Fruit fly (Drosophila melanogaster) whole organism, embryonic: Measurements from ENCODE around the gene Cad96Cb.

Experiments used
- Adf1 ChIP-seq: fragments of 200-800 bp; sonication (Bioruptor generic); IDR thresholded peaks from 2 replicates; pipeline ENCODE4 v1.3.6; 2022; ENCODE audit warnings: missing biosample characterization, missing genetic modification characterization
- Antp ChIP-seq: fragments of 200-800 bp; sonication (Bioruptor generic); optimal IDR thresholded peaks from 3 replicates; lab custom pipeline; 2016; ENCODE audit warnings: missing biosample characterization, missing genetic modification characterization
- Bteb2 ChIP-seq: fragments of 200-800 bp; sonication (Bioruptor generic); optimal IDR thresholded peaks from 2 replicates; lab custom pipeline; 2016; ENCODE audit warnings: missing biosample characterization, missing genetic modification characterization
- CG10267 ChIP-seq: fragments of 200-800 bp; sonication (Bioruptor generic); optimal IDR thresholded peaks from 2 replicates; lab custom pipeline; 2018; ENCODE audit warnings: missing biosample characterization, mild to moderate bottlenecking, missing genetic modification characterization, moderate library complexity
- CG11085 ChIP-seq: fragments of 200-800 bp; sonication (Bioruptor generic); IDR thresholded peaks from 2 replicates; pipeline ENCODE4 v1.3.6; 2022; ENCODE audit warnings: missing biosample characterization, missing genetic modification characterization
- CG13123 ChIP-seq: fragments of 200-800 bp; sonication (Bioruptor generic); optimal IDR thresholded peaks from 2 replicates; lab custom pipeline; 2016; ENCODE audit warnings: missing biosample characterization, missing genetic modification characterization
- CG13624 ChIP-seq: fragments of 200-800 bp; sonication (Bioruptor generic); optimal IDR thresholded peaks from 2 replicates; lab custom pipeline; 2016; ENCODE audit warnings: missing biosample characterization, missing genetic modification characterization
- CG13894 ChIP-seq: fragments of 200-800 bp; sonication (Bioruptor generic); optimal IDR thresholded peaks from 3 replicates; lab custom pipeline; 2018; ENCODE audit warnings: missing biosample characterization, mild to moderate bottlenecking, missing genetic modification characterization, moderate library complexity
- CG14710 ChIP-seq: fragments of 200-800 bp; sonication (Bioruptor generic); optimal IDR thresholded peaks from 3 replicates; lab custom pipeline; 2019; ENCODE audit warnings: missing biosample characterization, mild to moderate bottlenecking, missing genetic modification characterization, moderate library complexity
- CG15269 ChIP-seq: fragments of 200-800 bp; sonication (Bioruptor generic); optimal IDR thresholded peaks from 2 replicates; lab custom pipeline; 2018; ENCODE audit warnings: missing biosample characterization, mild to moderate bottlenecking, missing genetic modification characterization, moderate library complexity
- CG15514 ChIP-seq: fragments of 200-800 bp; sonication (Bioruptor generic); optimal IDR thresholded peaks from 3 replicates; lab custom pipeline; 2017; ENCODE audit warnings: missing biosample characterization, missing genetic modification characterization, mild to moderate bottlenecking, moderate library complexity, missing genetic modification reagents
- CG15696 ChIP-seq: fragments of 200-800 bp; sonication (Bioruptor generic); optimal IDR thresholded peaks from 2 replicates; lab custom pipeline; 2019; ENCODE audit warnings: missing biosample characterization, mild to moderate bottlenecking, missing genetic modification characterization, moderate library complexity
- CG17385 ChIP-seq: fragments of 200-800 bp; sonication (Bioruptor generic); optimal IDR thresholded peaks from 3 replicates; lab custom pipeline; 2018; ENCODE audit warnings: missing biosample characterization, mild to moderate bottlenecking, missing genetic modification characterization
- CG17568 ChIP-seq: fragments of 200-800 bp; sonication (Bioruptor generic); optimal IDR thresholded peaks from 2 replicates; lab custom pipeline; 2018; ENCODE audit warnings: missing biosample characterization, mild to moderate bottlenecking, missing genetic modification characterization, moderate library complexity
- CG17612 ChIP-seq: fragments of 200-800 bp; sonication (Bioruptor generic); IDR thresholded peaks from 2 replicates; pipeline ENCODE4 v1.3.6; 2022; ENCODE audit warnings: missing biosample characterization, missing genetic modification characterization
- CG30020 ChIP-seq: fragments of 200-800 bp; optimal IDR thresholded peaks from 2 replicates; lab custom pipeline; 2019; ENCODE audit warnings: missing biosample characterization, mild to moderate bottlenecking, missing genetic modification characterization, moderate library complexity
- CG31365 ChIP-seq: fragments of 200-800 bp; sonication (Bioruptor generic); optimal IDR thresholded peaks from 2 replicates; lab custom pipeline; 2018; ENCODE audit warnings: missing biosample characterization, mild to moderate bottlenecking, missing genetic modification characterization
- CG32767 ChIP-seq: fragments of 200-800 bp; sonication (Bioruptor generic); IDR thresholded peaks from 2 replicates; pipeline ENCODE4 v1.3.6; 2022; ENCODE audit warnings: missing biosample characterization, missing genetic modification characterization
- CG42726 ChIP-seq: fragments of 200-800 bp; sonication (Bioruptor generic); IDR thresholded peaks from 2 replicates; pipeline ENCODE4 v1.3.6; 2022; ENCODE audit warnings: missing biosample characterization, missing genetic modification characterization; ENCODE audit not compliant: partially characterized antibody
- CG5180 ChIP-seq: fragments of 200-800 bp; sonication (Bioruptor generic); optimal IDR thresholded peaks from 3 replicates; lab custom pipeline; 2017; ENCODE audit warnings: missing biosample characterization, missing genetic modification characterization, mild to moderate bottlenecking, moderate library complexity, missing genetic modification reagents
- CG6689 ChIP-seq: fragments of 200-800 bp; sonication (Bioruptor generic); IDR thresholded peaks from 2 replicates; pipeline ENCODE4 v1.3.6; 2022; ENCODE audit warnings: missing biosample characterization, missing genetic modification characterization
- CG6791 ChIP-seq: fragments of 200-800 bp; sonication (Bioruptor generic); IDR thresholded peaks from 3 replicates; pipeline ENCODE4 v1.3.6; 2022; ENCODE audit warnings: missing biosample characterization, missing genetic modification characterization; ENCODE audit not compliant: partially characterized antibody
- CG7271 ChIP-seq: fragments of 200-800 bp; sonication (Bioruptor generic); optimal IDR thresholded peaks from 2 replicates; lab custom pipeline; 2018; ENCODE audit warnings: missing biosample characterization, mild to moderate bottlenecking, missing genetic modification characterization, moderate library complexity
- CG8478 ChIP-seq: fragments of >200 bp; optimal IDR thresholded peaks from 2 replicates; lab custom pipeline; 2018
- Gug ChIP-seq: fragments of 200-800 bp; sonication (Bioruptor generic); IDR thresholded peaks from 4 replicates; pipeline ENCODE4 v1.3.6; 2022; ENCODE audit warnings: missing biosample characterization, missing genetic modification characterization
- MBD-R2 ChIP-seq: fragments of 200-800 bp; sonication (Bioruptor generic); IDR thresholded peaks from 2 replicates; pipeline ENCODE4 v1.3.6; 2022; ENCODE audit warnings: missing biosample characterization, missing genetic modification characterization
- MESR4 ChIP-seq: fragments of 200-800 bp; sonication (Bioruptor generic); optimal IDR thresholded peaks from 2 replicates; lab custom pipeline; 2018; ENCODE audit warnings: missing biosample characterization, mild to moderate bottlenecking, missing genetic modification characterization, moderate library complexity
- Myb ChIP-seq: fragments of 200-800 bp; sonication (Bioruptor generic); optimal IDR thresholded peaks from 2 replicates; lab custom pipeline; 2016; ENCODE audit warnings: missing biosample characterization, missing genetic modification characterization
- Pdp1 ChIP-seq, 2 experiments: fragments of 200-800 bp; sonication (Bioruptor generic); optimal IDR thresholded peaks; 3 replicates each; lab custom pipeline; 2016; ENCODE audit warnings: missing biosample characterization in 2 of 2, missing genetic modification characterization in 2 of 2, mild to moderate bottlenecking in 1 of 2, moderate library complexity in 1 of 2
- Ravus ChIP-seq: fragments of 200-800 bp; sonication (Bioruptor generic); IDR thresholded peaks from 2 replicates; pipeline ENCODE4 v1.3.6; 2022; ENCODE audit warnings: missing biosample characterization, missing genetic modification characterization
- Side ChIP-seq: fragments of 200-800 bp; sonication (Bioruptor generic); optimal IDR thresholded peaks from 2 replicates; lab custom pipeline; 2016; ENCODE audit warnings: missing biosample characterization, missing genetic modification characterization
- Ssrp ChIP-seq: fragments of 200-800 bp; sonication (Bioruptor generic); optimal IDR thresholded peaks from 2 replicates; lab custom pipeline; 2018; ENCODE audit warnings: missing biosample characterization, mild to moderate bottlenecking, missing genetic modification characterization, moderate library complexity
- Stat92E ChIP-seq, 3 experiments: fragments of >200 bp in 2 of 3; fragments of 200-800 bp in 1 of 3; sonication (Bioruptor generic) in 1 of 3; optimal IDR thresholded peaks; 2 replicates each; lab custom pipeline; 2017 to 2019; ENCODE audit warnings: missing biosample characterization in 3 of 3, missing genetic modification characterization in 3 of 3, mild to moderate bottlenecking in 1 of 3, moderate library complexity in 1 of 3
- Xbp1 ChIP-seq: fragments of 200-800 bp; sonication (Bioruptor generic); optimal IDR thresholded peaks from 3 replicates; lab custom pipeline; 2016; ENCODE audit warnings: missing biosample characterization, mild to moderate bottlenecking, missing genetic modification characterization
- ap ChIP-seq: fragments of 200-800 bp; sonication (Bioruptor generic); IDR thresholded peaks from 2 replicates; pipeline ENCODE4 v1.3.6; 2022; ENCODE audit warnings: missing biosample characterization, missing genetic modification characterization
- ara ChIP-seq: fragments of 200-800 bp; sonication (Bioruptor generic); IDR thresholded peaks from 2 replicates; pipeline ENCODE4 v1.3.6; 2022; ENCODE audit warnings: missing biosample characterization, missing genetic modification characterization
- dan ChIP-seq: fragments of 200-800 bp; sonication (Bioruptor generic); IDR thresholded peaks from 2 replicates; pipeline ENCODE4 v1.3.6; 2022; ENCODE audit warnings: missing biosample characterization, missing genetic modification characterization
- dm ChIP-seq: fragments of 200-800 bp; sonication (Bioruptor generic); optimal IDR thresholded peaks from 3 replicates; lab custom pipeline; 2016; ENCODE audit warnings: missing biosample characterization, missing genetic modification characterization
- emc ChIP-seq: fragments of 200-800 bp; sonication (Bioruptor generic); optimal IDR thresholded peaks from 2 replicates; lab custom pipeline; 2016; ENCODE audit warnings: missing biosample characterization, missing genetic modification characterization
- gcm ChIP-seq: fragments of 200-800 bp; sonication (Bioruptor generic); optimal IDR thresholded peaks from 2 replicates; lab custom pipeline; 2019; ENCODE audit warnings: missing biosample characterization, mild to moderate bottlenecking, missing genetic modification characterization, moderate library complexity
- mld ChIP-seq: fragments of 200-800 bp; sonication (Bioruptor generic); IDR thresholded peaks from 3 replicates; pipeline ENCODE4 v1.3.6; 2022; ENCODE audit warnings: missing biosample characterization, missing genetic modification characterization; ENCODE audit not compliant: partially characterized antibody
- pfk ChIP-seq: fragments of 200-800 bp; sonication (Bioruptor generic); optimal IDR thresholded peaks from 2 replicates; lab custom pipeline; 2018; ENCODE audit warnings: missing biosample characterization, mild to moderate bottlenecking, missing genetic modification characterization, moderate library complexity
- pita ChIP-seq: fragments of 200-800 bp; sonication (Bioruptor generic); optimal IDR thresholded peaks from 2 replicates; lab custom pipeline; 2017; ENCODE audit warnings: missing biosample characterization, mild to moderate bottlenecking, missing genetic modification characterization
- prd ChIP-seq, 3 experiments: fragments of >200 bp in 2 of 3; fragments of 200-800 bp in 1 of 3; sonication (Bioruptor generic) in 1 of 3; optimal IDR thresholded peaks in 2 of 3; IDR thresholded peaks in 1 of 3; 2 replicates in 2 of 3; 3 replicates in 1 of 3; pipeline versions ENCODE4 v1.3.6 to Lab custom; 2017 to 2022; ENCODE audit warnings: missing biosample characterization in 1 of 3, missing genetic modification characterization in 1 of 3
- sima ChIP-seq: fragments of 200-800 bp; sonication (Bioruptor generic); optimal IDR thresholded peaks from 2 replicates; lab custom pipeline; 2016; ENCODE audit warnings: missing biosample characterization, missing genetic modification characterization
- slou ChIP-seq: fragments of 200-800 bp; sonication (Bioruptor generic); optimal IDR thresholded peaks from 3 replicates; lab custom pipeline; 2016; ENCODE audit warnings: missing biosample characterization, missing genetic modification characterization
- slp2 ChIP-seq: fragments of 200-800 bp; sonication (Bioruptor generic); optimal IDR thresholded peaks from 2 replicates; lab custom pipeline; 2016; ENCODE audit warnings: missing biosample characterization, missing genetic modification characterization
- tgo ChIP-seq: fragments of 200-800 bp; sonication (Bioruptor generic); IDR thresholded peaks from 3 replicates; pipeline ENCODE4 v1.3.6; 2022; ENCODE audit warnings: missing biosample characterization, missing genetic modification characterization
- tio ChIP-seq: fragments of 200-800 bp; sonication (Bioruptor generic); optimal IDR thresholded peaks from 2 replicates; lab custom pipeline; 2017; ENCODE audit warnings: missing biosample characterization, missing genetic modification characterization, inconsistent platforms
- toy ChIP-seq: fragments of 200-800 bp; sonication (Bioruptor generic); IDR thresholded peaks from 2 replicates; pipeline ENCODE4 v1.3.6; 2022; ENCODE audit warnings: missing biosample characterization, missing genetic modification characterization

The Cad96Cb gene

dm6 chr3R:25193726-25194204 lies 38.4 kb downstream of the Cad96Cb start, which contains the start of gene lobo (continued):
- peak; percentile 50 for TF ChIP-seq tio (GFP tag; lab: Kevin White, UChicago)
- peak; percentile 11 for TF ChIP-seq pfk (GFP tag; lab: Kevin White, UChicago)
- peak; percentile 35 for TF ChIP-seq Bteb2 (GFP tag; lab: Kevin White, UChicago)
- TF ChIP-seq CG42726 (GFP tag; lab: Robert Waterston, UW): peak; percentile 62; the same call in 1 of the 2 replicates
- TF ChIP-seq CG10267 (tag; lab: Kevin White, UChicago): peak; percentile 58
- TF ChIP-seq Ravus (GFP tag; lab: Robert Waterston, UW): no peak
- TF ChIP-seq ara (GFP tag; lab: Robert Waterston, UW): no peak
- peak; percentile 22; the same call in 1 of the 2 replicates for TF ChIP-seq ap (GFP tag; lab: Robert Waterston, UW)
- peak; percentile 98 for TF ChIP-seq Myb (GFP tag; lab: Kevin White, UChicago)
- peak; percentile 98 for TF ChIP-seq CG31365 (tag; lab: Kevin White, UChicago)
- 0 out of 4 replicates have a peak, but pooled peaks have one; percentile 14 for TF ChIP-seq Gug (GFP tag; lab: Robert Waterston, UW)
- peak; percentile 42 for TF ChIP-seq emc (GFP tag; lab: Kevin White, UChicago)
- no peak for TF ChIP-seq CG17612 (GFP tag; lab: Robert Waterston, UW)
- peak; percentile 49 for TF ChIP-seq MBD-R2
- peak; percentile 35 for TF ChIP-seq CG5180 (GFP tag; lab: Kevin White, UChicago)
- no peak for TF ChIP-seq CG30020 (tag; lab: Kevin White, UChicago)
- peak; percentile 65 for TF ChIP-seq Xbp1
- peak in 1 of 3 experiments; percentile 15 for TF ChIP-seq Stat92E (GFP tag; optimal IDR thresholded peaks at IDR 0.05; lab: Kevin White, UChicago)
- TF ChIP-seq slp2 (GFP tag; lab: Kevin White, UChicago): peak; percentile 59
- peak; percentile 48 for TF ChIP-seq Adf1 (GFP tag; lab: Robert Waterston, UW)
- TF ChIP-seq CG15514 (GFP tag; lab: Kevin White, UChicago): peak; percentile 43
- TF ChIP-seq CG8478 (lab: Kevin White, UChicago): peak; percentile 91
- TF ChIP-seq dm (GFP tag; lab: Kevin White, UChicago): peak; percentile 54
- no peak for TF ChIP-seq toy (GFP tag; lab: Robert Waterston, UW)
- TF ChIP-seq CG7271 (tag; lab: Kevin White, UChicago): peak; percentile 55
- TF ChIP-seq dan (GFP tag; lab: Robert Waterston, UW): no peak
- TF ChIP-seq Side (GFP tag; lab: Kevin White, UChicago): peak; percentile 70
- TF ChIP-seq CG14710 (tag; lab: Kevin White, UChicago): peak; percentile 69
- peak; percentile 10 for TF ChIP-seq Antp
- TF ChIP-seq MESR4: no peak
- TF ChIP-seq prd (optimal IDR thresholded peaks at IDR 0.05; lab: Kevin White, UChicago): no peak
- no peak for TF ChIP-seq prd (GFP tag; IDR thresholded peaks at IDR 0.05; lab: Robert Waterston, UW)
- TF ChIP-seq CG13123 (GFP tag; lab: Kevin White, UChicago): peak; percentile 7
- peak; percentile 81 for TF ChIP-seq CG11085 (GFP tag; lab: Robert Waterston, UW)
- TF ChIP-seq CG13894 (tag; lab: Kevin White, UChicago): peak; percentile 66
- no peak for TF ChIP-seq slou
- TF ChIP-seq CG6791 (GFP tag; lab: Robert Waterston, UW): no peak
- peak; percentile 30 for TF ChIP-seq gcm (GFP tag; lab: Kevin White, UChicago)
- no peak for TF ChIP-seq mld
- peak; percentile 59 for TF ChIP-seq CG17385 (GFP tag; lab: Kevin White, UChicago)
- no peak for TF ChIP-seq CG32767 (GFP tag; lab: Robert Waterston, UW)
- peak; percentile 39 to 61 for TF ChIP-seq Pdp1 (GFP tag; optimal IDR thresholded peaks at IDR 0.05; lab: Kevin White, UChicago)
- TF ChIP-seq CG17568: no peak
- no peak for TF ChIP-seq CG15269 (tag; lab: Kevin White, UChicago)
- no peak for TF ChIP-seq CG6689 (GFP tag; lab: Robert Waterston, UW)
- no peak for TF ChIP-seq tgo (GFP tag; lab: Robert Waterston, UW)
- TF ChIP-seq pita (GFP tag; lab: Kevin White, UChicago): peak; percentile 83
- TF ChIP-seq CG13624 (GFP tag; lab: Kevin White, UChicago): peak; percentile 83
- peak; percentile 4 for TF ChIP-seq sima
- peak; percentile 48 for TF ChIP-seq Ssrp (tag; lab: Kevin White, UChicago)
- TF ChIP-seq CG15696: peak; percentile 57
